Worm (Caenorhabditis elegans): ENCODE results near the gene sluh-7.

sluh-7 gene

DNA sequence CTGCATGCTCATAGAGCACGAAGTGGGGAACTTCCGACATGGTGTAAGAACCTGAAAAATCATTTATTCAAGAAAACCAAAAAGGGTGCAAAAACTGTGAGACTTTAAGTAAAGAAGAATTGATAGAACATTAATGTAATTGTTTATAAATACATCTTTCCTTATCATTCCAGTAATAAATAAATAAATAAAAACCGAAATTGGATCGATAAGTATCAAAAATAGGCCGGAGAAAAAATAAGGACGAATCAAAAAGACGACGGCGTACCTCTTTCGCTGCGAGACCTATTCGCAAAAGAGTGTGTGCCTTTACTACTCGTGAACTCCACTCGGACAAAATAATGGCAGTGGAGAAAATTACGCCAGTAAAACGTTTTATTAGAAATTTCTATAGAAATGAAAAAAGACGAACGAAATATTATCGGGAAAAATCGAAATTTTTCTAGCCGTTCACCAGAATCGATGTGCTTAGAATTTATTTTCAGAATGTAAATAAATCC is 2.6 kb downstream of the sluh-7 start, which contains the start of gene nol-56 (continued):
- TF ChIP-seq lin-39 (tag; optimal IDR thresholded peaks at IDR 0.05) = no peak
- TF ChIP-seq dmd-8 (GFP tag; IDR thresholded peaks at IDR 0.05) = no peak
- TF ChIP-seq lir-3 (tag; optimal IDR thresholded peaks at IDR 0.05) = no peak
- TF ChIP-seq daf-19 (GFP tag; conservative IDR thresholded peaks at IDR 0.05) = no peak
- peak; percentile 10 to 58 for TF ChIP-seq hif-1 (tag; optimal IDR thresholded peaks at IDR 0.05)
- TF ChIP-seq ceh-20 (GFP tag; IDR thresholded peaks at IDR 0.05) = no peak
- peak; percentile 22 for TF ChIP-seq zfp-2 (tag; optimal IDR thresholded peaks at IDR 0.05)
- TF ChIP-seq mes-2 (tag; optimal IDR thresholded peaks at IDR 0.05; ENCODE audit: poor library complexity, severe bottlenecking) = peak; percentile 93
- TF ChIP-seq fkh-10 (GFP tag; optimal IDR thresholded peaks at IDR 0.05) = no peak
- TF ChIP-seq egl-43 (GFP tag; IDR thresholded peaks at IDR 0.05) = no peak
- TF ChIP-seq attf-4 (tag; optimal IDR thresholded peaks at IDR 0.05) = no peak
- no peak for TF ChIP-seq php-3 (GFP tag; IDR thresholded peaks at IDR 0.05)
- TF ChIP-seq zip-11 (GFP tag; IDR thresholded peaks at IDR 0.05) = no peak
- TF ChIP-seq fos-1 (tag; optimal IDR thresholded peaks at IDR 0.05) = no peak
- TF ChIP-seq daf-12 (tag; optimal IDR thresholded peaks at IDR 0.05) = no peak
- peak in 1 of 2 experiments; percentile 24 for TF ChIP-seq ZK546.5 (tag; optimal IDR thresholded peaks at IDR 0.05)
- no peak for TF ChIP-seq zag-1 (tag; optimal IDR thresholded peaks at IDR 0.05)
- TF ChIP-seq tag-97 (GFP tag; IDR thresholded peaks at IDR 0.05) = no peak
- peak in 1 of 2 experiments; percentile 4 for TF ChIP-seq daf-16 (GFP tag; optimal IDR thresholded peaks at IDR 0.05)
- TF ChIP-seq daf-16 (tag; optimal IDR thresholded peaks at IDR 0.05) = peak; percentile 62
- no peak for TF ChIP-seq ceh-32 (tag; optimal IDR thresholded peaks at IDR 0.05; ENCODE audit: poor library complexity)
- TF ChIP-seq unc-39 (tag; optimal IDR thresholded peaks at IDR 0.05) = no peak
- no peak for TF ChIP-seq unc-62 (GFP tag; optimal IDR thresholded peaks at IDR 0.05 in 1 of 2)
- no peak for TF ChIP-seq unc-62 (tag; optimal IDR thresholded peaks at IDR 0.05)
- peak; percentile 60 for TF ChIP-seq nhr-28 (tag; optimal IDR thresholded peaks at IDR 0.05)
- TF ChIP-seq nhr-11 (tag; optimal IDR thresholded peaks at IDR 0.05) = peak; percentile 62
- TF ChIP-seq nhr-48 (tag; optimal IDR thresholded peaks at IDR 0.05) = peak; percentile 27
- peak; percentile 71 for TF ChIP-seq hlh-30 (tag; optimal IDR thresholded peaks at IDR 0.05; ENCODE audit: insufficient read depth)
- TF ChIP-seq rbr-2 (tag; optimal IDR thresholded peaks at IDR 0.05) = peak; percentile 71
- TF ChIP-seq lin-13 (GFP tag; optimal IDR thresholded peaks at IDR 0.05) = peak; percentile 52
- peak; percentile 87 for TF ChIP-seq mep-1 (tag; optimal IDR thresholded peaks at IDR 0.05)
- TF ChIP-seq spr-1 (tag; optimal IDR thresholded peaks at IDR 0.05) = peak; percentile 52
- TF ChIP-seq dpl-1 (GFP tag; optimal IDR thresholded peaks at IDR 0.05) = peak; percentile 89
- no peak for TF ChIP-seq F44E2.7 (GFP tag; IDR thresholded peaks at IDR 0.05)
- TF ChIP-seq spr-3 (GFP tag; optimal IDR thresholded peaks at IDR 0.05) = no peak
- TF ChIP-seq cey-2 (tag; optimal IDR thresholded peaks at IDR 0.05; ENCODE audit: borderline replicate concordance, insufficient read depth) = no peak
- TF ChIP-seq madf-9 (GFP tag; conservative IDR thresholded peaks at IDR 0.05) = no peak
- peak in 1 of 2 experiments; percentile 36 for TF ChIP-seq mdl-1 (tag; optimal IDR thresholded peaks at IDR 0.05)
- TF ChIP-seq ceh-44 (GFP tag; IDR thresholded peaks at IDR 0.05) = no peak
- TF ChIP-seq nhr-76 (tag; optimal IDR thresholded peaks at IDR 0.05) = no peak
- peak; percentile 79 for TF ChIP-seq nhr-25 (tag; optimal IDR thresholded peaks at IDR 0.05; ENCODE audit: borderline replicate concordance, insufficient read depth)
- no peak for TF ChIP-seq mdt-29 (GFP tag; IDR thresholded peaks at IDR 0.05)
- no peak for TF ChIP-seq T26A8.4 (GFP tag; IDR thresholded peaks at IDR 0.05)
- TF ChIP-seq lin-38 (GFP tag; IDR thresholded peaks at IDR 0.05) = peak; percentile 74
- TF ChIP-seq nhr-102 (tag; optimal IDR thresholded peaks at IDR 0.05) = peak; percentile 34
- TF ChIP-seq mxl-3 (GFP tag; optimal IDR thresholded peaks at IDR 0.05) = no peak
- no peak for TF ChIP-seq saeg-2 (GFP tag; IDR thresholded peaks at IDR 0.05)
- TF ChIP-seq ces-1 (GFP tag; optimal IDR thresholded peaks at IDR 0.05) = no peak
- TF ChIP-seq skn-1 (tag; optimal IDR thresholded peaks at IDR 0.05) = no peak
- no peak for TF ChIP-seq ama-1 (optimal IDR thresholded peaks at IDR 0.05)
- TF ChIP-seq nhr-41 (GFP tag; IDR thresholded peaks at IDR 0.05) = no peak
- TF ChIP-seq nhr-42 (GFP tag; IDR thresholded peaks at IDR 0.05) = 0 out of 2 replicates have a peak, but pooled peaks have one; percentile 8

Data from whole organism, L4 larva.